Worm (Caenorhabditis elegans): ENCODE results near the gene D2023.4.
A peak's percentile ranks its signal among the peaks of the same experiment; 100 is the strongest.

The D2023.4 gene

DNA sequence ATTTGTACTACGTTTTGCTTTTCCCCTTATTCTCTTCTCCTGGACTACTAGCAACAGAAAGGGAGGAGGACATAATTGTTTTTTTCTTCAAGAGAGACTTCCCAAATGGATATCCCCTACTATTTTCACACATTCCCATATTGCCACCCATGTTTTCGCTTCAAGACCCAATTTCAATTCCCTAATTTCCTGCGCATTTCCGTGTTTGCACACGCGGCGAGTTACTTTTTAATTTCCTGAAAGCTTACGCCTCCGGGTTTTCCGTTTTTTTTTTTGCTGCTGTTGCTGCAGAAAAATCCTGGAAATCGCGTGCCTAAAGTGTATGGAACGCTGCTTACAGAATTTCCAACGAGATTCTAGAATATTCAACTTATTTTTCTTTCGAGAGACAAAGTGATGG, 26.7 kb upstream of the D2023.4 start:
- TF ChIP-seq fkh-8 (tag; optimal IDR thresholded peaks at IDR 0.05) (peak; percentile 60), F16B12.6 (tag; optimal IDR thresholded peaks at IDR 0.05) (no peak), nhr-47 (tag; optimal IDR thresholded peaks at IDR 0.05) (peak; percentile 34), efl-1 (optimal IDR thresholded peaks at IDR 0.05) (no peak), efl-1 (GFP tag; optimal IDR thresholded peaks at IDR 0.05 in 1 of 2) (peak in 1 of 2 experiments; percentile 83), aly-2 (tag; optimal IDR thresholded peaks at IDR 0.05) (no peak), nhr-12 (tag; optimal IDR thresholded peaks at IDR 0.05) (no peak), sup-37 (GFP tag; optimal IDR thresholded peaks at IDR 0.05) (no peak), lin-14 (GFP tag; optimal IDR thresholded peaks at IDR 0.05) (peak; percentile 24)

DNA sequence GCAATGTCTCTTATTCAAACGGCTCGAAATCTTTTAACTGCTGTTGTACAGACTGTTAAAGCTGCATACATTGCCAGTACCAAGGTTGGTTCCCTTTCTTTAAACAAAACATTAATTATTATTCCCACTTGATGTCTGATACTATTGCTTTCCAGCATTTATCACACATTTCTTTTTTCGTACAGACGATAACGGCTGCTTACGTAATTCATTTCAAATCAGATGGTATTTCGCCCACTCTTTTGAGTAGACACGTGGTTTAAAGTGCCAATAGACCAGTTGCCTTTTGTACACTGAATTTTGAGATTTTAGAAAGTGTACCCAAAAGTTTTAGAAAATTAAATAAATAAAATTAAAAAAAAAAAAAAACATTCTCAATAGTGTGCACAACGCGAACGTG, 23.8 kb upstream of the D2023.4 start:
- TF ChIP-seq ceh-88 (GFP tag; IDR thresholded peaks at IDR 0.05) = no peak
- no peak for TF ChIP-seq rnt-1 (tag; optimal IDR thresholded peaks at IDR 0.05)
- no peak for TF ChIP-seq snu-23 (GFP tag; optimal IDR thresholded peaks at IDR 0.05)
- TF ChIP-seq unc-130 (tag; optimal IDR thresholded peaks at IDR 0.05) = no peak
- TF ChIP-seq nhr-20 (tag; optimal IDR thresholded peaks at IDR 0.05) = peak; percentile 17
- no peak for TF ChIP-seq nhr-71 (tag; optimal IDR thresholded peaks at IDR 0.05)
- TF ChIP-seq elt-2 (tag; optimal IDR thresholded peaks at IDR 0.05) = peak; percentile 72
- TF ChIP-seq hpl-2 (GFP tag; optimal IDR thresholded peaks at IDR 0.05) = no peak
- TF ChIP-seq lin-35 (GFP tag; optimal IDR thresholded peaks at IDR 0.05) = peak in 1 of 2 experiments; percentile 53
- TF ChIP-seq nhr-90 (tag; optimal IDR thresholded peaks at IDR 0.05; ENCODE audit: poor library complexity) = no peak
- TF ChIP-seq aha-1 (tag; optimal IDR thresholded peaks at IDR 0.05) = no peak
- no peak for TF ChIP-seq sup-37 (GFP tag; optimal IDR thresholded peaks at IDR 0.05)
- TF ChIP-seq lin-13 (GFP tag; optimal IDR thresholded peaks at IDR 0.05) = no peak

DNA sequence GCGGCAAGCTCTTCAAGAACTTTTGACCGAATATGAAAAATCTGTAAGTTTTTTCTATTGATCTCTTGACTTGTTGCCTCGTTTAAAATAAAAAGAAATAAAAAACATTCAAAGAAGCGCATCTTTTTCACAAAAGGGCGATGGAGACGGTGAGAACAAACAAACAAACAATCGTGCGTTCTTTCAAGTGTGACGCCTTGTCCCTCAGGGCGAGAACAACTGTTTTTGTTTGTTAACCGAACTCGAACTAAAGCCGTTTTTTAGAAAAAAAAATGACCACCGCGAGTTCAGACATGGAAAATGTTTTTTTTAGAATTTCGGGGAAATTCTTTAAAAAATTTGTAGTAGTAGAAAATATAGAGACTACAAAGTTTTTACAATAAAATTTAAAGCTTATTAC, 21.4 kb upstream of the D2023.4 start:
- no peak for TF ChIP-seq mdl-1 (tag; optimal IDR thresholded peaks at IDR 0.05)
- TF ChIP-seq ztf-4 (tag; optimal IDR thresholded peaks at IDR 0.05) = no peak
- no peak for TF ChIP-seq nhr-47 (tag; optimal IDR thresholded peaks at IDR 0.05)
- TF ChIP-seq ets-5 (GFP tag; IDR thresholded peaks at IDR 0.05) = no peak
- TF ChIP-seq ceh-88 (GFP tag; IDR thresholded peaks at IDR 0.05) = no peak
- no peak for TF ChIP-seq swsn-7 (tag; optimal IDR thresholded peaks at IDR 0.05)
- TF ChIP-seq mab-9 (GFP tag; IDR thresholded peaks at IDR 0.05) = no peak
- no peak for TF ChIP-seq sox-4 (tag; optimal IDR thresholded peaks at IDR 0.05)
- TF ChIP-seq nhr-90 (tag; optimal IDR thresholded peaks at IDR 0.05; ENCODE audit: poor library complexity) = no peak
- TF ChIP-seq C34B4.2 (tag; optimal IDR thresholded peaks at IDR 0.05) = no peak
- TF ChIP-seq lsy-2 (tag; optimal IDR thresholded peaks at IDR 0.05) = no peak
- TF ChIP-seq elt-2 (tag; optimal IDR thresholded peaks at IDR 0.05) = no peak
- TF ChIP-seq snu-23 (GFP tag; optimal IDR thresholded peaks at IDR 0.05) = no peak
- no peak for TF ChIP-seq nhr-85 (tag)
- TF ChIP-seq skn-1 (tag; optimal IDR thresholded peaks at IDR 0.05) = no peak
- TF ChIP-seq ztf-11 (tag; optimal IDR thresholded peaks at IDR 0.05) = no peak
- no peak for TF ChIP-seq nhr-77 (tag; optimal IDR thresholded peaks at IDR 0.05)

DNA sequence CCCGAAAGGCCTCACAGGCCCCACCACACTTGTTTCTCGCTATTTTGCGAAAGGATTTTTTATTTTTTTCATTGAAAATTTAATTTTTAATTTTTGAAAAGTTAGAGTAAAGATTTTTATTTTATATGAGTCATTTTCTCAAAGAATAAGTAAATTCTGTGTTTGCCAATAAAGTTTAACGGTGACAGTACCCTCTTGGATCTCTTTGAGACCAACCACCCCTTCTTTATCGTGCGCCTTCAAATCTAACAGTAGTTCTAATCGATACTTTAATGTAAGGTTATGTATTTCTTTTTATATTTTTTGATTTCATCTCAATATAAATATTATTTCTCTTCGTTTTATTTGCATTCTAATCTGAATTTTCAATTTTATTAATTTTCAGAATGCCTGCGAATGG, 19.9 kb upstream of the D2023.4 start, which contains the start of gene hmp-1:
hmp-1 (plus strand) TSS at position 380 of the 400 bp plus-strand sequence.
- no peak for TF ChIP-seq efl-1 (optimal IDR thresholded peaks at IDR 0.05)
- peak in 1 of 2 experiments; percentile 38 for TF ChIP-seq efl-1 (GFP tag; optimal IDR thresholded peaks at IDR 0.05 in 1 of 2)
- no peak for TF ChIP-seq sup-37 (GFP tag; optimal IDR thresholded peaks at IDR 0.05)

DNA sequence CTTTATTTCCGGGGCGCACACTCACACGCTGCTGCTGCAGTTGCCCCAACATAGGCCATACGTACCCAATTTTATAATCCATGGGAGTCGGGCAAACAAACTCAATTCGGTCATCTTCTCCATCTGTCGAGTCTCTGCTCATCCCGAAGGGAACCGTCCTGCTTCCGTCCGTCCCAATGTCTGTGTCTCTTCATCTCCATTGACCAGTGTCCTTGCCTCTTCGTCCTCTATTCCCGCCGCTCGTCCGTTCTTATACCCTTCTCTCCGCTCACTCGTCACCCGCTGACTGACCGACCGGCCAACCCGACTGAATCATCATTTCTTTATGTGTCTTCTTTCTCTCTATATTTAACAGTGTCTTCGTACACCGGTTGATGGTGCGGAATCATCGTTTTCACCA, 19.3 kb upstream of the D2023.4 start:
- TF ChIP-seq pag-3 (tag; optimal IDR thresholded peaks at IDR 0.05; ENCODE audit: borderline replicate concordance, insufficient read depth) (no peak), nhr-85 (tag) (no peak), snu-23 (GFP tag; optimal IDR thresholded peaks at IDR 0.05) (peak; percentile 37), mef-2 (tag; optimal IDR thresholded peaks at IDR 0.05) (no peak), lsy-2 (tag; optimal IDR thresholded peaks at IDR 0.05) (peak in 1 of 2 experiments; percentile 8), ceh-90 (tag; optimal IDR thresholded peaks at IDR 0.05) (no peak), irx-1 (tag; optimal IDR thresholded peaks at IDR 0.05) (no peak), lin-14 (GFP tag; optimal IDR thresholded peaks at IDR 0.05) (peak; percentile 94), isw-1 (GFP tag; IDR thresholded peaks at IDR 0.05) (no peak; the same call in 1 of the 2 replicates), ceh-82 (tag; optimal IDR thresholded peaks at IDR 0.05) (peak in 1 of 3 experiments; percentile 31), nhr-19 (GFP tag; conservative IDR thresholded peaks at IDR 0.05) (no peak), sptf-1 (tag; optimal IDR thresholded peaks at IDR 0.05) (no peak), jun-1 (tag; optimal IDR thresholded peaks at IDR 0.05) (no peak), unc-130 (tag; optimal IDR thresholded peaks at IDR 0.05) (no peak), ztf-11 (tag; optimal IDR thresholded peaks at IDR 0.05) (peak in 1 of 2 experiments; percentile 17), nhr-20 (tag; optimal IDR thresholded peaks at IDR 0.05) (peak; percentile 11), nhr-90 (tag; optimal IDR thresholded peaks at IDR 0.05; ENCODE audit: poor library complexity) (peak; percentile 19), sox-4 (tag; optimal IDR thresholded peaks at IDR 0.05) (no peak), unc-30 (tag; optimal IDR thresholded peaks at IDR 0.05) (no peak), lin-35 (GFP tag; optimal IDR thresholded peaks at IDR 0.05) (peak; percentile 38 to 43), snpc-4 (tag; optimal IDR thresholded peaks at IDR 0.05) (peak; percentile 38), mab-9 (GFP tag; IDR thresholded peaks at IDR 0.05) (0 out of 2 replicates have a peak, but pooled peaks have one; percentile 8)
